Worm (Caenorhabditis elegans) whole organism, L4/young adult: Measurements from ENCODE around the gene cpt-4.

ENCODE experiments used
- W03F9.2 ChIP-seq: fragments of 150-350 bp; optimal IDR thresholded peaks from 2 replicates; lab custom pipeline; 2014; ENCODE audit warnings: missing biosample characterization, missing genetic modification characterization
- dao-5 ChIP-seq: sonication (generic microtip); optimal IDR thresholded peaks from 2 replicates; lab custom pipeline; 2016; ENCODE audit warnings: missing genotype, missing genetic modification characterization, moderate library complexity, missing compliant biosample characterization
- him-1 ChIP-seq: sonication (generic microtip); optimal IDR thresholded peaks from 2 replicates; lab custom pipeline; 2016; ENCODE audit warnings: missing genotype, missing genetic modification reagents, missing genetic modification characterization, missing compliant biosample characterization

DNA sequence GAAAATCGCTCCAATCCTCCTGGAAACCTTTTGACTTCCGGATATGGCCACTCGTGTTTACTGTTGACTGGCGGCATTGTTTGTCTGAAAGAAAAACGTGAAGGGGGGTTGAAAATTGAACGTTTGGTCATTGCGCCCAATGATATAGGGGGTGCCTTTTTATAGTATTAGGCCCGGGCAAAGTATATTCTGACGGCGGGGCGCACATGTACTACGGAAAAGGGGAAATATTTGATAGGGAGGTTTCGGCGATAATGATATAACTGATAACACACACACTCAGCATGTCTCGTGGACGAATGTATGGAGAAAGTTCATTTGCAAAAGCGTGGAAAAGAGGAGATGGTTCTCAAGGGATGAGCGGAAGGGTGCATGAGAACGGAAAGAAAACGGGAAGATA, at the start of gene cpt-4:
- TF ChIP-seq him-1 (tag; lab: Kevin White, UChicago): no peak
- TF ChIP-seq dao-5 (tag; lab: Kevin White, UChicago): no peak
- no peak for TF ChIP-seq W03F9.2 (tag; lab: Kevin White, UChicago)
